Fruit fly (Drosophila melanogaster) whole organism, embryonic: Measurements from ENCODE around the gene LManIV.

ENCODE experiments used
- Ada2b ChIP-seq: fragments of 200-800 bp; sonication (Bioruptor generic); IDR thresholded peaks from 2 replicates; pipeline ENCODE4 v1.3.6; 2022; ENCODE audit warnings: missing biosample characterization, missing genetic modification characterization
- Atf6 ChIP-seq: fragments of 200-800 bp; sonication (Bioruptor generic); IDR thresholded peaks from 2 replicates; pipeline ENCODE4 v1.3.6; 2022; ENCODE audit warnings: missing biosample characterization, missing genetic modification characterization
- Bgb ChIP-seq: fragments of 200-800 bp; sonication (Bioruptor generic); IDR thresholded peaks from 2 replicates; pipeline ENCODE4 v1.3.6; 2022; ENCODE audit warnings: missing biosample characterization, missing genetic modification characterization; ENCODE audit not compliant: partially characterized antibody
- Blimp-1 ChIP-seq: fragments of 200-800 bp; sonication (Bioruptor generic); optimal IDR thresholded peaks from 3 replicates; lab custom pipeline; 2018; ENCODE audit warnings: missing biosample characterization, missing genetic modification characterization, mild to moderate bottlenecking, moderate library complexity, missing genetic modification reagents
- CG10654 ChIP-seq: fragments of 200-800 bp; sonication (Bioruptor generic); optimal IDR thresholded peaks from 2 replicates; lab custom pipeline; 2016; ENCODE audit warnings: missing biosample characterization, missing genetic modification characterization
- CG14710 ChIP-seq: fragments of 200-800 bp; sonication (Bioruptor generic); optimal IDR thresholded peaks from 3 replicates; lab custom pipeline; 2019; ENCODE audit warnings: missing biosample characterization, mild to moderate bottlenecking, missing genetic modification characterization, moderate library complexity
- CG15696 ChIP-seq: fragments of 200-800 bp; sonication (Bioruptor generic); optimal IDR thresholded peaks from 2 replicates; lab custom pipeline; 2019; ENCODE audit warnings: missing biosample characterization, mild to moderate bottlenecking, missing genetic modification characterization, moderate library complexity
- CG32532 ChIP-seq: fragments of 200-800 bp; sonication (Bioruptor generic); IDR thresholded peaks from 2 replicates; pipeline ENCODE4 v1.3.6; 2022; ENCODE audit warnings: missing biosample characterization, missing genetic modification characterization
- CG3995 ChIP-seq: fragments of 200-800 bp; sonication (Bioruptor generic); optimal IDR thresholded peaks from 3 replicates; lab custom pipeline; 2016; ENCODE audit warnings: missing biosample characterization, missing genetic modification characterization
- CG42726 ChIP-seq: fragments of 200-800 bp; sonication (Bioruptor generic); IDR thresholded peaks from 2 replicates; pipeline ENCODE4 v1.3.6; 2022; ENCODE audit warnings: missing biosample characterization, missing genetic modification characterization; ENCODE audit not compliant: partially characterized antibody
- CG5245 ChIP-seq: fragments of 200-800 bp; sonication (Bioruptor generic); optimal IDR thresholded peaks from 3 replicates; lab custom pipeline; 2016; ENCODE audit warnings: missing biosample characterization, missing genetic modification characterization
- CG6654 ChIP-seq: fragments of 200-800 bp; sonication (Bioruptor generic); optimal IDR thresholded peaks from 2 replicates; lab custom pipeline; 2017; ENCODE audit warnings: missing biosample characterization, mild to moderate bottlenecking, missing genetic modification characterization
- CG7372 ChIP-seq: fragments of 200-800 bp; sonication (Bioruptor generic); IDR thresholded peaks from 2 replicates; pipeline ENCODE4 v1.3.6; 2022; ENCODE audit warnings: missing biosample characterization, missing genetic modification characterization
- CG8924 ChIP-seq: fragments of 200-800 bp; optimal IDR thresholded peaks from 3 replicates; lab custom pipeline; 2019; ENCODE audit warnings: missing biosample characterization, mild to moderate bottlenecking, missing genetic modification characterization, moderate library complexity
- Dp ChIP-seq: fragments of 200-800 bp; sonication (Bioruptor generic); optimal IDR thresholded peaks from 2 replicates; lab custom pipeline; 2018; ENCODE audit warnings: missing biosample characterization, mild to moderate bottlenecking, missing genetic modification characterization, moderate library complexity
- Dref ChIP-seq: fragments of 200-800 bp; sonication (Bioruptor generic); IDR thresholded peaks from 2 replicates; pipeline ENCODE4 v1.3.6; 2022; ENCODE audit warnings: missing biosample characterization, missing genetic modification characterization
- Elba2 ChIP-seq: fragments of 200-800 bp; sonication (Bioruptor generic); optimal IDR thresholded peaks from 3 replicates; lab custom pipeline; 2016; ENCODE audit warnings: missing biosample characterization, missing genetic modification characterization
- Gsc ChIP-seq: fragments of 200-800 bp; sonication (Bioruptor generic); IDR thresholded peaks from 2 replicates; pipeline ENCODE4 v1.3.6; 2022; ENCODE audit warnings: missing biosample characterization, missing genetic modification characterization
- Hey ChIP-seq: fragments of 200-800 bp; sonication (Bioruptor generic); optimal IDR thresholded peaks from 3 replicates; lab custom pipeline; 2018; ENCODE audit warnings: missing biosample characterization, mild to moderate bottlenecking, missing genetic modification characterization
- MBD-R2 ChIP-seq: fragments of 200-800 bp; sonication (Bioruptor generic); IDR thresholded peaks from 2 replicates; pipeline ENCODE4 v1.3.6; 2022; ENCODE audit warnings: missing biosample characterization, missing genetic modification characterization
- NC2β ChIP-seq: fragments of 200-800 bp; sonication (Bioruptor generic); optimal IDR thresholded peaks from 2 replicates; lab custom pipeline; 2016; ENCODE audit warnings: missing biosample characterization, missing genetic modification characterization
- Nf-YB ChIP-seq: fragments of 200-800 bp; sonication (Bioruptor generic); optimal IDR thresholded peaks from 3 replicates; lab custom pipeline; 2019; ENCODE audit warnings: missing biosample characterization, mild to moderate bottlenecking, missing genetic modification characterization, moderate library complexity
- Nf-YC ChIP-seq: fragments of 200-800 bp; optimal IDR thresholded peaks from 3 replicates; lab custom pipeline; 2019; ENCODE audit warnings: missing biosample characterization, mild to moderate bottlenecking, missing genetic modification characterization, moderate library complexity
- Sox100B ChIP-seq: fragments of 200-800 bp; sonication (Bioruptor generic); optimal IDR thresholded peaks from 3 replicates; lab custom pipeline; 2018; ENCODE audit warnings: missing biosample characterization, mild to moderate bottlenecking, missing genetic modification characterization
- Sox102F ChIP-seq: fragments of 200-800 bp; sonication (Bioruptor generic); optimal IDR thresholded peaks from 2 replicates; lab custom pipeline; 2018; ENCODE audit warnings: missing biosample characterization, mild to moderate bottlenecking, missing genetic modification characterization, moderate library complexity
- Spps ChIP-seq: fragments of 200-800 bp; sonication (Bioruptor generic); optimal IDR thresholded peaks from 2 replicates; lab custom pipeline; 2018; ENCODE audit warnings: missing biosample characterization, mild to moderate bottlenecking, missing genetic modification characterization
- Ssrp ChIP-seq: fragments of 200-800 bp; sonication (Bioruptor generic); optimal IDR thresholded peaks from 2 replicates; lab custom pipeline; 2018; ENCODE audit warnings: missing biosample characterization, mild to moderate bottlenecking, missing genetic modification characterization, moderate library complexity
- Xbp1 ChIP-seq: fragments of 200-800 bp; sonication (Bioruptor generic); optimal IDR thresholded peaks from 3 replicates; lab custom pipeline; 2016; ENCODE audit warnings: missing biosample characterization, mild to moderate bottlenecking, missing genetic modification characterization
- abd-A ChIP-seq: fragments of 200-800 bp; sonication (Bioruptor generic); optimal IDR thresholded peaks from 3 replicates; lab custom pipeline; 2019; ENCODE audit warnings: missing biosample characterization, mild to moderate bottlenecking, missing genetic modification characterization, moderate library complexity
- bsh ChIP-seq, 2 experiments: fragments of 200-800 bp; sonication (Bioruptor generic); optimal IDR thresholded peaks; 2 replicates each; lab custom pipeline; 2017 to 2018; ENCODE audit warnings: mild to moderate bottlenecking in 2 of 2, missing biosample characterization in 2 of 2, missing genetic modification characterization in 2 of 2, moderate library complexity in 1 of 2
- chn ChIP-seq: fragments of 200-800 bp; sonication (Bioruptor generic); optimal IDR thresholded peaks from 2 replicates; lab custom pipeline; 2016; ENCODE audit warnings: missing biosample characterization, missing genetic modification characterization
- crol ChIP-seq: fragments of 200-800 bp; sonication (Bioruptor generic); IDR thresholded peaks from 2 replicates; pipeline ENCODE4 v1.3.6; 2022; ENCODE audit warnings: missing biosample characterization, missing genetic modification characterization
- ewg ChIP-seq: fragments of 200-800 bp; sonication (Bioruptor generic); optimal IDR thresholded peaks from 3 replicates; lab custom pipeline; 2017; ENCODE audit warnings: mild to moderate bottlenecking, missing biosample characterization, missing genetic modification reagents, missing genetic modification characterization
- fd96Cb ChIP-seq: fragments of 200-800 bp; sonication (Bioruptor generic); optimal IDR thresholded peaks from 2 replicates; lab custom pipeline; 2018; ENCODE audit warnings: missing biosample characterization, mild to moderate bottlenecking, missing genetic modification characterization, moderate library complexity
- gem ChIP-seq: fragments of 200-800 bp; sonication (Bioruptor generic); optimal IDR thresholded peaks from 2 replicates; lab custom pipeline; 2019; ENCODE audit warnings: missing biosample characterization, mild to moderate bottlenecking, missing genetic modification characterization, moderate library complexity
- grau ChIP-seq: fragments of 200-800 bp; optimal IDR thresholded peaks from 3 replicates; lab custom pipeline; 2019; ENCODE audit warnings: missing biosample characterization, mild to moderate bottlenecking, missing genetic modification characterization, moderate library complexity
- kay ChIP-seq: fragments of 200-800 bp; sonication (Bioruptor generic); optimal IDR thresholded peaks from 2 replicates; lab custom pipeline; 2016; ENCODE audit warnings: missing biosample characterization, missing genetic modification characterization
- lilli ChIP-seq: fragments of 200-800 bp; sonication (Bioruptor generic); optimal IDR thresholded peaks from 3 replicates; lab custom pipeline; 2016; ENCODE audit warnings: missing biosample characterization, missing genetic modification characterization
- phol ChIP-seq: fragments of 200-800 bp; sonication (Bioruptor generic); optimal IDR thresholded peaks from 3 replicates; lab custom pipeline; 2018; ENCODE audit warnings: missing biosample characterization, mild to moderate bottlenecking, missing genetic modification characterization, moderate library complexity
- seq ChIP-seq: fragments of 200-800 bp; sonication (Bioruptor generic); IDR thresholded peaks from 2 replicates; pipeline ENCODE4 v1.3.6; 2022; ENCODE audit warnings: missing biosample characterization, missing genetic modification characterization
- tin ChIP-seq: fragments of 200-800 bp; sonication (Bioruptor generic); optimal IDR thresholded peaks from 3 replicates; lab custom pipeline; 2016; ENCODE audit warnings: missing biosample characterization, missing genetic modification characterization
- ttk ChIP-seq: fragments of 200-800 bp; sonication (Bioruptor generic); IDR thresholded peaks from 2 replicates; pipeline ENCODE4 v2.1.2; 2022; ENCODE audit warnings: missing biosample characterization, missing genetic modification characterization
- unpg ChIP-seq: fragments of 200-800 bp; sonication (Bioruptor generic); optimal IDR thresholded peaks from 3 replicates; lab custom pipeline; 2018; ENCODE audit warnings: missing biosample characterization, mild to moderate bottlenecking, missing genetic modification characterization, moderate library complexity
- zf30C ChIP-seq: fragments of 200-800 bp; sonication (Bioruptor generic); optimal IDR thresholded peaks from 3 replicates; lab custom pipeline; 2018; ENCODE audit warnings: missing biosample characterization, mild to moderate bottlenecking, missing genetic modification characterization
- zfh1 ChIP-seq: fragments of 200-800 bp; sonication (Bioruptor generic); IDR thresholded peaks from 3 replicates; pipeline ENCODE4 v1.3.6; 2022; ENCODE audit warnings: missing biosample characterization, missing genetic modification characterization

The LManIV gene

dm6 chr2L:8799009-8799408 lies 26.9 kb upstream of the LManIV start:
- TF ChIP-seq Blimp-1 (GFP tag; lab: Kevin White, UChicago) (no peak), Nf-YC (tag; lab: Kevin White, UChicago) (peak; percentile 93), Hey (tag; lab: Kevin White, UChicago) (peak; percentile 18), CG42726 (GFP tag; lab: Robert Waterston, UW) (0 out of 2 replicates have a peak, but pooled peaks have one; percentile 28), CG10654 (GFP tag; lab: Kevin White, UChicago) (no peak), MBD-R2 (GFP tag; lab: Robert Waterston, UW) (no peak), ewg (GFP tag; lab: Kevin White, UChicago) (peak; percentile 44), CG5245 (no peak), abd-A (tag; lab: Kevin White, UChicago) (peak; percentile 68), kay (GFP tag; lab: Kevin White, UChicago) (no peak), crol (GFP tag; lab: Robert Waterston, UW) (peak; percentile 71), Nf-YB (GFP tag; lab: Kevin White, UChicago) (peak; percentile 91), Gsc (0 out of 2 replicates have a peak, but pooled peaks have one; percentile 21)

- no peak for TF ChIP-seq Ada2b
- TF ChIP-seq Nf-YB (GFP tag; lab: Kevin White, UChicago): peak; percentile 67
- peak; percentile 61 for TF ChIP-seq Nf-YC (tag; lab: Kevin White, UChicago)
- TF ChIP-seq CG14710 (tag; lab: Kevin White, UChicago): no peak
These were observed 22.0 kb upstream of the LManIV start for dm6 chr2L:8794151-8794550.

- no peak for TF ChIP-seq CG32532 (GFP tag; lab: Robert Waterston, UW)
- TF ChIP-seq crol (GFP tag; lab: Robert Waterston, UW): no peak
- TF ChIP-seq gem: no peak
- TF ChIP-seq lilli (GFP tag; lab: Kevin White, UChicago): no peak
- no peak for TF ChIP-seq CG3995
- peak; percentile 71 for TF ChIP-seq Nf-YC (tag; lab: Kevin White, UChicago)
- TF ChIP-seq seq (GFP tag; lab: Robert Waterston, UW): 0 out of 2 replicates have a peak, but pooled peaks have one; percentile 23
- no peak for TF ChIP-seq ttk (GFP tag; lab: Robert Waterston, UW)
- TF ChIP-seq Bgb (GFP tag; lab: Robert Waterston, UW): no peak
- peak; percentile 62 for TF ChIP-seq Nf-YB (GFP tag; lab: Kevin White, UChicago)
- TF ChIP-seq Dref (GFP tag; lab: Robert Waterston, UW): no peak
- TF ChIP-seq Atf6 (GFP tag; lab: Robert Waterston, UW): no peak
These were observed 19.6 kb upstream of the LManIV start for dm6 chr2L:8791703-8792102.

dm6 chr2L:8787575-8787974 lies 15.4 kb upstream of the LManIV start:
- peak in 1 of 2 experiments; percentile 63 for TF ChIP-seq bsh (GFP tag; optimal IDR thresholded peaks at IDR 0.05; lab: Kevin White, UChicago)
- peak; percentile 46 for TF ChIP-seq phol
- no peak for TF ChIP-seq Spps
- TF ChIP-seq Sox100B: no peak
- peak; percentile 42 for TF ChIP-seq unpg
- peak; percentile 31 for TF ChIP-seq fd96Cb (tag; lab: Kevin White, UChicago)
- no peak for TF ChIP-seq Elba2 (GFP tag; lab: Kevin White, UChicago)
- peak; percentile 42 for TF ChIP-seq grau (tag; lab: Kevin White, UChicago)
- TF ChIP-seq NC2β (GFP tag; lab: Kevin White, UChicago): no peak
- TF ChIP-seq CG14710 (tag; lab: Kevin White, UChicago): peak; percentile 35
- peak; percentile 52 for TF ChIP-seq zf30C (GFP tag; lab: Kevin White, UChicago)
- TF ChIP-seq tin: no peak
- TF ChIP-seq chn (GFP tag; lab: Kevin White, UChicago): no peak
- peak; percentile 47 for TF ChIP-seq CG15696 (tag; lab: Kevin White, UChicago)
- peak; percentile 66; the same call in 2 of the 3 replicates for TF ChIP-seq zfh1
- TF ChIP-seq CG7372: no peak
- TF ChIP-seq CG8924 (tag; lab: Kevin White, UChicago): peak; percentile 41
- TF ChIP-seq Sox102F (GFP tag; lab: Kevin White, UChicago): peak; percentile 21
- no peak for TF ChIP-seq CG6654 (GFP tag; lab: Kevin White, UChicago)
- peak; percentile 48 for TF ChIP-seq Blimp-1 (GFP tag; lab: Kevin White, UChicago)
- peak; percentile 5 for TF ChIP-seq Xbp1 (GFP tag; lab: Kevin White, UChicago)
- no peak for TF ChIP-seq Dp (GFP tag; lab: Kevin White, UChicago)
- peak; percentile 25 for TF ChIP-seq Ssrp (tag; lab: Kevin White, UChicago)
